Worm (Caenorhabditis elegans) whole organism, early embryonic: ENCODE results near the gene cutl-26.
A peak's percentile ranks its signal among the peaks of the same experiment; 100 is the strongest.

Experiments used
- B0310.2 ChIP-seq: sonication (generic microtip); optimal IDR thresholded peaks from 2 replicates; lab custom pipeline; 2016; ENCODE audit warnings: mild to moderate bottlenecking, missing genetic modification characterization, missing compliant biosample characterization
- F13C5.2 ChIP-seq: sonication (generic microtip); optimal IDR thresholded peaks from 2 replicates; lab custom pipeline; 2017; ENCODE audit warnings: mild to moderate bottlenecking, missing genetic modification characterization, inconsistent platforms, missing compliant biosample characterization
- aly-1 ChIP-seq: sonication (generic microtip); optimal IDR thresholded peaks from 2 replicates; lab custom pipeline; 2016; ENCODE audit warnings: missing genetic modification characterization, missing compliant biosample characterization
- ama-1 ChIP-seq: fragments of 150-350 bp; optimal IDR thresholded peaks from 2 replicates; lab custom pipeline; 2014
- ceh-13 ChIP-seq: fragments of 200-800 bp; sonication (Bioruptor generic); optimal IDR thresholded peaks from 2 replicates; lab custom pipeline; 2018; ENCODE audit warnings: mild to moderate bottlenecking, missing genetic modification characterization, missing compliant biosample characterization
- ceh-36 ChIP-seq: sonication (generic microtip); optimal IDR thresholded peaks from 2 replicates; lab custom pipeline; 2016; ENCODE audit warnings: missing genetic modification characterization, inconsistent platforms, missing compliant biosample characterization
- ets-7 ChIP-seq: sonication (generic microtip); optimal IDR thresholded peaks from 2 replicates; lab custom pipeline; 2016; ENCODE audit warnings: missing genotype, missing genetic modification characterization, missing compliant biosample characterization
- flt-1 ChIP-seq: fragments of 200-800 bp; sonication (Bioruptor generic); IDR thresholded peaks from 2 replicates; pipeline ENCODE4 v1.3.6; 2022; ENCODE audit warnings: missing genetic modification characterization, missing compliant biosample characterization
- hmbx-1 ChIP-seq: sonication (generic microtip); optimal IDR thresholded peaks from 2 replicates; lab custom pipeline; 2016; ENCODE audit warnings: mild to moderate bottlenecking, missing genetic modification characterization, missing compliant biosample characterization
- hmg-4 ChIP-seq: fragments of 200-800 bp; sonication (Bioruptor generic); optimal IDR thresholded peaks from 2 replicates; lab custom pipeline; 2018; ENCODE audit warnings: mild to moderate bottlenecking, missing genetic modification characterization, missing compliant biosample characterization
- hnd-1 ChIP-seq: sonication (generic microtip); optimal IDR thresholded peaks from 2 replicates; lab custom pipeline; 2016; ENCODE audit warnings: missing genetic modification characterization, missing compliant biosample characterization
- pes-1 ChIP-seq: fragments of 200-800 bp; sonication (Bioruptor generic); IDR thresholded peaks from 2 replicates; pipeline ENCODE4 v1.3.6; 2022; ENCODE audit warnings: missing genetic modification reagents, missing genetic modification characterization, missing compliant biosample characterization
- scrt-1 ChIP-seq: fragments of 200-800 bp; sonication (Bioruptor generic); IDR thresholded peaks from 2 replicates; pipeline ENCODE4 v1.3.6; 2022; ENCODE audit warnings: missing genetic modification characterization, missing compliant biosample characterization
- sea-1 ChIP-seq: fragments of 200-800 bp; sonication (Bioruptor generic); conservative IDR thresholded peaks from 2 replicates; pipeline ENCODE4 v1.3.6; 2022; ENCODE audit warnings: missing genetic modification characterization, missing compliant biosample characterization
- tbx-11 ChIP-seq: fragments of 200-800 bp; sonication (Bioruptor generic); IDR thresholded peaks from 2 replicates; pipeline ENCODE4 v1.3.6; 2022; ENCODE audit warnings: missing genetic modification characterization, missing compliant biosample characterization
- tbx-37 ChIP-seq: fragments of 200-800 bp; sonication (Bioruptor generic); conservative IDR thresholded peaks from 2 replicates; pipeline ENCODE4 v1.3.6; 2022; ENCODE audit warnings: missing genetic modification reagents, missing genetic modification characterization, missing compliant biosample characterization
- tra-4 ChIP-seq: sonication (generic microtip); optimal IDR thresholded peaks from 2 replicates; lab custom pipeline; 2017; ENCODE audit warnings: missing genetic modification characterization, missing compliant biosample characterization

cutl-26 gene

ce11 chrIV:659585-659984 lies 48.0 kb downstream of the cutl-26 start:
- TF ChIP-seq ama-1 (lab: Kevin White, UChicago) (no peak), hmbx-1 (tag; lab: Kevin White, UChicago) (no peak), tbx-11 (GFP tag; lab: Robert Waterston, UW) (no peak), hnd-1 (no peak), aly-1 (tag; lab: Kevin White, UChicago) (no peak), ceh-36 (tag; lab: Kevin White, UChicago) (no peak), tra-4 (tag; lab: Kevin White, UChicago) (no peak), flt-1 (GFP tag; lab: Robert Waterston, UW) (no peak), ceh-13 (GFP tag; lab: Kevin White, UChicago) (no peak), hmg-4 (GFP tag; lab: Kevin White, UChicago) (no peak), pes-1 (GFP tag; lab: Robert Waterston, UW) (no peak), F13C5.2 (no peak), tbx-37 (GFP tag; lab: Robert Waterston, UW) (no peak), sea-1 (no peak), B0310.2 (tag; lab: Kevin White, UChicago) (no peak), ets-7 (tag; lab: Kevin White, UChicago) (no peak), scrt-1 (GFP tag; lab: Robert Waterston, UW) (no peak)

- TF ChIP-seq tra-4 (tag; lab: Kevin White, UChicago) = no peak
- no peak for TF ChIP-seq ceh-13 (GFP tag; lab: Kevin White, UChicago)
- TF ChIP-seq flt-1 (GFP tag; lab: Robert Waterston, UW) = no peak
These were observed 48.9 kb downstream of the cutl-26 start for ce11 chrIV:658497-659177.

ce11 chrIV:657932-658331 lies 49.6 kb downstream of the cutl-26 start:
- TF ChIP-seq ets-7 (tag; lab: Kevin White, UChicago) = no peak
- TF ChIP-seq scrt-1 (GFP tag; lab: Robert Waterston, UW) = 0 out of 2 replicates have a peak, but pooled peaks have one; percentile 37
- peak; percentile 62 for TF ChIP-seq hmg-4 (GFP tag; lab: Kevin White, UChicago)

ce11 chrIV:657046-657445 lies 50.5 kb downstream of the cutl-26 start:
- TF ChIP-seq ceh-13 (GFP tag; lab: Kevin White, UChicago) (no peak), hmg-4 (GFP tag; lab: Kevin White, UChicago) (no peak), tbx-37 (GFP tag; lab: Robert Waterston, UW) (no peak), B0310.2 (tag; lab: Kevin White, UChicago) (no peak), hmbx-1 (tag; lab: Kevin White, UChicago) (no peak), tbx-11 (GFP tag; lab: Robert Waterston, UW) (no peak), aly-1 (tag; lab: Kevin White, UChicago) (no peak), ceh-36 (tag; lab: Kevin White, UChicago) (no peak), sea-1 (no peak)

ce11 chrIV:654526-655440 lies 52.8 kb downstream of the cutl-26 start, which contains the start of the genes rpl-15 and K11H12.8:
Gene rpl-15 (minus strand): TSS chrIV:654576.
Gene K11H12.8 (plus strand): TSS chrIV:655390.
- TF ChIP-seq B0310.2 (tag; lab: Kevin White, UChicago) = peak; percentile 66
- TF ChIP-seq ets-7 (tag; lab: Kevin White, UChicago) = peak; percentile 64
- TF ChIP-seq sea-1 = peak; percentile 95
- TF ChIP-seq tra-4 (tag; lab: Kevin White, UChicago) = peak; percentile 79
- peak; percentile 57 for TF ChIP-seq ceh-13 (GFP tag; lab: Kevin White, UChicago)
- TF ChIP-seq hmg-4 (GFP tag; lab: Kevin White, UChicago) = peak; percentile 93
- peak; percentile 92 for TF ChIP-seq flt-1 (GFP tag; lab: Robert Waterston, UW)
- peak; percentile 91 for TF ChIP-seq tbx-37 (GFP tag; lab: Robert Waterston, UW)
- peak; percentile 70 for TF ChIP-seq hnd-1
- no peak for TF ChIP-seq aly-1 (tag; lab: Kevin White, UChicago)
- TF ChIP-seq tbx-11 (GFP tag; lab: Robert Waterston, UW) = peak; percentile 77
- TF ChIP-seq scrt-1 (GFP tag; lab: Robert Waterston, UW) = peak; percentile 83
- TF ChIP-seq pes-1 (GFP tag; lab: Robert Waterston, UW) = peak; percentile 87
- TF ChIP-seq ama-1 (lab: Kevin White, UChicago) = no peak
- peak; percentile 64 for TF ChIP-seq hmbx-1 (tag; lab: Kevin White, UChicago)
- peak; percentile 78 for TF ChIP-seq ceh-36 (tag; lab: Kevin White, UChicago)
- TF ChIP-seq F13C5.2 = peak; percentile 99

ce11 chrIV:653138-653848 lies 54.2 kb downstream of the cutl-26 start, which contains the start of gene K11H12.1:
Gene K11H12.1 (minus strand): TSS chrIV:653421.
- TF ChIP-seq ceh-13 (GFP tag; lab: Kevin White, UChicago) (no peak), tbx-37 (GFP tag; lab: Robert Waterston, UW) (no peak), flt-1 (GFP tag; lab: Robert Waterston, UW) (no peak), hmg-4 (GFP tag; lab: Kevin White, UChicago) (no peak), tbx-11 (GFP tag; lab: Robert Waterston, UW) (no peak), tra-4 (tag; lab: Kevin White, UChicago) (no peak), scrt-1 (GFP tag; lab: Robert Waterston, UW) (no peak), pes-1 (GFP tag; lab: Robert Waterston, UW) (no peak), F13C5.2 (no peak), sea-1 (no peak), ets-7 (tag; lab: Kevin White, UChicago) (no peak), ceh-36 (tag; lab: Kevin White, UChicago) (no peak), hmbx-1 (tag; lab: Kevin White, UChicago) (no peak)
